Worm (Caenorhabditis elegans) whole organism, dauer: Measurements from ENCODE around the gene F31D5.2.
"Not testable (repeated sequence)": the region's sequence is repeated elsewhere in the genome, so short reads cannot be mapped to it uniquely, and the experiment has no call there.

Experiments used
- unc-62 ChIP-seq: sonication (generic microtip); optimal IDR thresholded peaks from 2 replicates; lab custom pipeline; 2017; ENCODE audit warnings: missing biosample characterization, missing genetic modification reagents, missing genetic modification characterization

The F31D5.2 gene

ce11 chrII:4215318-4215717 lies at the start of gene F31D5.2:
TSS of gene F31D5.2 (plus strand) at chrII:4215618.
- TF ChIP-seq unc-62 (GFP tag; lab: Kevin White, UChicago), result no peak

- no peak for TF ChIP-seq unc-62 (GFP tag; lab: Kevin White, UChicago)
Measured at ce11 chrII:4167833-4168232, 47.6 kb upstream of the F31D5.2 start.

- not testable (repeated sequence) for TF ChIP-seq unc-62 (GFP tag; lab: Kevin White, UChicago)
Measured at ce11 chrII:4168404-4168803, 47.0 kb upstream of the F31D5.2 start, which contains the start of gene R03H10.4. TSS of gene R03H10.4 (minus strand) at chrII:4168504.

- TF ChIP-seq unc-62 (GFP tag; lab: Kevin White, UChicago), result no peak
Measured at ce11 chrII:4170508-4170907, 44.9 kb upstream of the F31D5.2 start, which contains the start of gene R03H10.5. TSS of gene R03H10.5 (minus strand) at chrII:4170608.

- TF ChIP-seq unc-62 (GFP tag; lab: Kevin White, UChicago), result no peak
Measured at ce11 chrII:4173398-4173797, 42.0 kb upstream of the F31D5.2 start, which contains the start of gene R03H10.6. TSS of gene R03H10.6 (minus strand) at chrII:4173498.

ce11 chrII:4173842-4174241 lies 41.6 kb upstream of the F31D5.2 start:
- no peak for TF ChIP-seq unc-62 (GFP tag; lab: Kevin White, UChicago)

ce11 chrII:4178838-4179237 lies 36.6 kb upstream of the F31D5.2 start, which contains the start of gene R03H10.7:
TSS of gene R03H10.7 (minus strand) at chrII:4178938.
- TF ChIP-seq unc-62 (GFP tag; lab: Kevin White, UChicago), result no peak

- no peak for TF ChIP-seq unc-62 (GFP tag; lab: Kevin White, UChicago)
Measured at ce11 chrII:4179897-4180296, 35.5 kb upstream of the F31D5.2 start, which contains the start of gene R03H10.1. TSS of gene R03H10.1 (plus strand) at chrII:4180248.

- TF ChIP-seq unc-62 (GFP tag; lab: Kevin White, UChicago), result no peak
Measured at ce11 chrII:4182364-4182763, 33.1 kb upstream of the F31D5.2 start, which contains the start of gene R03H10.11. TSS of gene R03H10.11 (plus strand) at chrII:4182664.

- TF ChIP-seq unc-62 (GFP tag; lab: Kevin White, UChicago), result no peak
Measured at ce11 chrII:4183979-4184378, 31.4 kb upstream of the F31D5.2 start.

ce11 chrII:4186364-4186763 lies 29.1 kb upstream of the F31D5.2 start, which contains the start of gene cpna-1:
TSS of gene cpna-1 (plus strand) at chrII:4186664.
- TF ChIP-seq unc-62 (GFP tag; lab: Kevin White, UChicago), result no peak

- no peak for TF ChIP-seq unc-62 (GFP tag; lab: Kevin White, UChicago)
Measured at ce11 chrII:4194127-4194526, 21.3 kb upstream of the F31D5.2 start, which contains the start of gene mth-2. TSS of gene mth-2 (minus strand) at chrII:4194314.

ce11 chrII:4203729-4204184 lies 11.7 kb upstream of the F31D5.2 start, which contains the start of gene mth-1:
TSS of gene mth-1 (minus strand) at chrII:4203779.
- TF ChIP-seq unc-62 (GFP tag; lab: Kevin White, UChicago), result no peak

ce11 chrII:4209071-4209747 lies 6.2 kb upstream of the F31D5.2 start, which contains the start of gene F31D5.6:
TSS of gene F31D5.6 (plus strand) at chrII:4209697.
- TF ChIP-seq unc-62 (GFP tag; lab: Kevin White, UChicago), result no peak

ce11 chrII:4211113-4211512 lies 4.3 kb upstream of the F31D5.2 start, which contains the start of gene F31D5.7:
TSS of gene F31D5.7 (plus strand) at chrII:4211413.
- no peak for TF ChIP-seq unc-62 (GFP tag; lab: Kevin White, UChicago)

- TF ChIP-seq unc-62 (GFP tag; lab: Kevin White, UChicago), result no peak
Measured at ce11 chrII:4219062-4219461, 3.6 kb downstream of the F31D5.2 start, which contains the start of gene F31D5.1. TSS of gene F31D5.1 (plus strand) at chrII:4219362.
